Worm (Caenorhabditis elegans) whole organism, late embryonic: ENCODE measurements around the gene nhr-71.

Experiments used
- fkh-10 ChIP-seq: fragments of 150-350 bp; optimal IDR thresholded peaks from 2 replicates; lab custom pipeline; 2014; ENCODE audit warnings: missing biosample characterization, missing genetic modification reagents, missing genetic modification characterization
- nhr-11 ChIP-seq: fragments of 150-350 bp; optimal IDR thresholded peaks from 2 replicates; lab custom pipeline; 2014; ENCODE audit warnings: missing biosample characterization, missing genetic modification characterization
- tbx-2 ChIP-seq: sonication (generic microtip); optimal IDR thresholded peaks from 2 replicates; lab custom pipeline; 2016; ENCODE audit warnings: missing genetic modification characterization, missing compliant biosample characterization

ce11 chrX:13714710-13715109 lies 32.4 kb upstream of the nhr-71 start:
- TF ChIP-seq fkh-10 (GFP tag; lab: Kevin White, UChicago) (no peak), nhr-11 (tag; lab: Kevin White, UChicago) (no peak), tbx-2 (tag; lab: Kevin White, UChicago) (no peak)
